Worm (Caenorhabditis elegans) whole organism, L4/young adult: Measurements from ENCODE around the gene cld-9.

Experiments used
- W03F9.2 ChIP-seq: fragments of 150-350 bp; optimal IDR thresholded peaks from 2 replicates; lab custom pipeline; 2014; ENCODE audit warnings: missing biosample characterization, missing genetic modification characterization
- dao-5 ChIP-seq: sonication (generic microtip); optimal IDR thresholded peaks from 2 replicates; lab custom pipeline; 2016; ENCODE audit warnings: missing genotype, missing genetic modification characterization, moderate library complexity, missing compliant biosample characterization
- him-1 ChIP-seq: sonication (generic microtip); optimal IDR thresholded peaks from 2 replicates; lab custom pipeline; 2016; ENCODE audit warnings: missing genotype, missing genetic modification reagents, missing genetic modification characterization, missing compliant biosample characterization

Gene cld-9

ce11 chrV:13751811-13752210 lies at the start of gene cld-9:
Gene cld-9 (minus strand): TSS chrV:13751891.
- TF ChIP-seq dao-5 (tag; lab: Kevin White, UChicago) (no peak), him-1 (tag; lab: Kevin White, UChicago) (no peak), W03F9.2 (tag; lab: Kevin White, UChicago) (no peak)

ce11 chrV:13799190-13799589 lies 47.5 kb upstream of the cld-9 start:
- TF ChIP-seq him-1 (tag; lab: Kevin White, UChicago) (no peak), dao-5 (tag; lab: Kevin White, UChicago) (no peak), W03F9.2 (tag; lab: Kevin White, UChicago) (no peak)

- TF ChIP-seq W03F9.2 (tag; lab: Kevin White, UChicago) (no peak), him-1 (tag; lab: Kevin White, UChicago) (no peak), dao-5 (tag; lab: Kevin White, UChicago) (no peak)
Observed at ce11 chrV:13796246-13796776, 44.6 kb upstream of the cld-9 start, which contains the start of gene twk-32. Gene twk-32 (plus strand): TSS chrV:13796641.

ce11 chrV:13794046-13794445 lies 42.4 kb upstream of the cld-9 start:
- no peak for TF ChIP-seq him-1 (tag; lab: Kevin White, UChicago)
- no peak for TF ChIP-seq dao-5 (tag; lab: Kevin White, UChicago)

ce11 chrV:13790557-13790956 lies 38.9 kb upstream of the cld-9 start:
- TF ChIP-seq W03F9.2 (tag; lab: Kevin White, UChicago) (no peak), dao-5 (tag; lab: Kevin White, UChicago) (no peak), him-1 (tag; lab: Kevin White, UChicago) (no peak)

ce11 chrV:13790117-13790516 lies 38.4 kb upstream of the cld-9 start:
- TF ChIP-seq W03F9.2 (tag; lab: Kevin White, UChicago) (no peak), him-1 (tag; lab: Kevin White, UChicago) (no peak), dao-5 (tag; lab: Kevin White, UChicago) (no peak)

- TF ChIP-seq him-1 (tag; lab: Kevin White, UChicago): peak; percentile 58
- TF ChIP-seq dao-5 (tag; lab: Kevin White, UChicago): no peak
- peak; percentile 84 for TF ChIP-seq W03F9.2 (tag; lab: Kevin White, UChicago)
Observed at ce11 chrV:13789362-13789761, 37.7 kb upstream of the cld-9 start.

- no peak for TF ChIP-seq him-1 (tag; lab: Kevin White, UChicago)
- no peak for TF ChIP-seq dao-5 (tag; lab: Kevin White, UChicago)
- no peak for TF ChIP-seq W03F9.2 (tag; lab: Kevin White, UChicago)
Observed at ce11 chrV:13787948-13788681, 36.4 kb upstream of the cld-9 start.

ce11 chrV:13787225-13787898 lies 35.7 kb upstream of the cld-9 start, which contains the start of the genes F53C11.4 and F53C11.5:
Gene F53C11.4 (minus strand): TSS chrV:13787352.
Gene F53C11.5 (plus strand): TSS chrV:13787549.
- TF ChIP-seq dao-5 (tag; lab: Kevin White, UChicago) (no peak), W03F9.2 (tag; lab: Kevin White, UChicago) (peak; percentile 3)

ce11 chrV:13785767-13786166 lies 34.1 kb upstream of the cld-9 start:
- TF ChIP-seq him-1 (tag; lab: Kevin White, UChicago) (no peak), W03F9.2 (tag; lab: Kevin White, UChicago) (no peak), dao-5 (tag; lab: Kevin White, UChicago) (no peak)

ce11 chrV:13782190-13782589 lies 30.5 kb upstream of the cld-9 start, which contains the start of gene decr-1.1:
Gene decr-1.1 (plus strand): TSS chrV:13782399.
- no peak for TF ChIP-seq dao-5 (tag; lab: Kevin White, UChicago)
- TF ChIP-seq him-1 (tag; lab: Kevin White, UChicago): no peak
- TF ChIP-seq W03F9.2 (tag; lab: Kevin White, UChicago): no peak

ce11 chrV:13780902-13781301 lies 29.2 kb upstream of the cld-9 start:
- TF ChIP-seq him-1 (tag; lab: Kevin White, UChicago): no peak
- TF ChIP-seq W03F9.2 (tag; lab: Kevin White, UChicago): no peak
- no peak for TF ChIP-seq dao-5 (tag; lab: Kevin White, UChicago)

ce11 chrV:13777857-13778256 lies 26.2 kb upstream of the cld-9 start, which contains the start of gene F53C11.9:
Gene F53C11.9 (plus strand): TSS chrV:13778015.
- no peak for TF ChIP-seq W03F9.2 (tag; lab: Kevin White, UChicago)
- no peak for TF ChIP-seq dao-5 (tag; lab: Kevin White, UChicago)
- TF ChIP-seq him-1 (tag; lab: Kevin White, UChicago): no peak
